Worm (Caenorhabditis elegans) whole organism, early embryonic: Measurements from ENCODE around the gene strd-1.

Source experiments
- B0310.2 ChIP-seq: sonication (generic microtip); optimal IDR thresholded peaks from 2 replicates; lab custom pipeline; 2016; ENCODE audit warnings: mild to moderate bottlenecking, missing genetic modification characterization, missing compliant biosample characterization
- F13C5.2 ChIP-seq: sonication (generic microtip); optimal IDR thresholded peaks from 2 replicates; lab custom pipeline; 2017; ENCODE audit warnings: mild to moderate bottlenecking, missing genetic modification characterization, inconsistent platforms, missing compliant biosample characterization
- aly-1 ChIP-seq: sonication (generic microtip); optimal IDR thresholded peaks from 2 replicates; lab custom pipeline; 2016; ENCODE audit warnings: missing genetic modification characterization, missing compliant biosample characterization
- ama-1 ChIP-seq: fragments of 150-350 bp; optimal IDR thresholded peaks from 2 replicates; lab custom pipeline; 2014
- ceh-36 ChIP-seq: sonication (generic microtip); optimal IDR thresholded peaks from 2 replicates; lab custom pipeline; 2016; ENCODE audit warnings: missing genetic modification characterization, inconsistent platforms, missing compliant biosample characterization
- ets-7 ChIP-seq: sonication (generic microtip); optimal IDR thresholded peaks from 2 replicates; lab custom pipeline; 2016; ENCODE audit warnings: missing genotype, missing genetic modification characterization, missing compliant biosample characterization
- flt-1 ChIP-seq: fragments of 200-800 bp; sonication (Bioruptor generic); IDR thresholded peaks from 2 replicates; pipeline ENCODE4 v1.3.6; 2022; ENCODE audit warnings: missing genetic modification characterization, missing compliant biosample characterization
- hmg-4 ChIP-seq: fragments of 200-800 bp; sonication (Bioruptor generic); optimal IDR thresholded peaks from 2 replicates; lab custom pipeline; 2018; ENCODE audit warnings: mild to moderate bottlenecking, missing genetic modification characterization, missing compliant biosample characterization
- scrt-1 ChIP-seq: fragments of 200-800 bp; sonication (Bioruptor generic); IDR thresholded peaks from 2 replicates; pipeline ENCODE4 v1.3.6; 2022; ENCODE audit warnings: missing genetic modification characterization, missing compliant biosample characterization
- sea-1 ChIP-seq: fragments of 200-800 bp; sonication (Bioruptor generic); conservative IDR thresholded peaks from 2 replicates; pipeline ENCODE4 v1.3.6; 2022; ENCODE audit warnings: missing genetic modification characterization, missing compliant biosample characterization
- tbx-37 ChIP-seq: fragments of 200-800 bp; sonication (Bioruptor generic); conservative IDR thresholded peaks from 2 replicates; pipeline ENCODE4 v1.3.6; 2022; ENCODE audit warnings: missing genetic modification reagents, missing genetic modification characterization, missing compliant biosample characterization
- tra-4 ChIP-seq: sonication (generic microtip); optimal IDR thresholded peaks from 2 replicates; lab custom pipeline; 2017; ENCODE audit warnings: missing genetic modification characterization, missing compliant biosample characterization

DNA sequence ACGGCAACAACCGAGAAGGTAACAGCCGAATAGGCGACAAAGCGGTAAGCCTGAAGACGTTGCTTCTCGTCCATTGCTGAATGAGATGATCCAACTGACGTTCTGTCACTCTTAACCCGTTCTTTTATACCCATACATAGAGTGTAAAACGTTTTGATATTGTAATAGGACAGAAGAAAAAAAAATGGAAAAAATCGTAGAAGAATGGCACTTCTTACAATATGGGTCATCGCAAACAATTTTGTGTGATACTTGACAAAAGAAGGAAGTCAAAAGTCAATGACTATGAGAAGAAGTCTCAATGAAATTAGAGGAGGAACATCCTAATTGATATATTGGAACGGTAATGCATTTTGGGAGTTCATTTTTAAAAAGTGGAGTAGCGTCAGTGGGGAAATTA lies 35.9 kb downstream of the strd-1 start, which contains the start of gene col-92:
- TF ChIP-seq ama-1 (lab: Kevin White, UChicago) (no peak), aly-1 (tag; lab: Kevin White, UChicago) (no peak), ets-7 (no peak), flt-1 (no peak), F13C5.2 (no peak), scrt-1 (GFP tag; lab: Robert Waterston, UW) (no peak), hmg-4 (GFP tag; lab: Kevin White, UChicago) (no peak), tra-4 (tag; lab: Kevin White, UChicago) (no peak), sea-1 (no peak), B0310.2 (no peak), ceh-36 (tag; lab: Kevin White, UChicago) (no peak), tbx-37 (GFP tag; lab: Robert Waterston, UW) (no peak)
